Fruit fly (Drosophila melanogaster): ENCODE data around the gene CG46466.

Gene CG46466

dm6 chr4:659884-660846, 2.8 kb downstream of the CG46466 start, which contains the start of gene gw (continued):
- TF ChIP-seq Mad (GFP tag; optimal IDR thresholded peaks at IDR 0.05) (peak; percentile 82), Sry-δ (GFP tag; optimal IDR thresholded peaks at IDR 0.05) (peak; percentile 76), HLH54F (GFP tag; optimal IDR thresholded peaks at IDR 0.05) (peak; percentile 73), CG7372 (GFP tag; IDR thresholded peaks at IDR 0.05) (no peak; the same call in 1 of the 2 replicates), stc (GFP tag; IDR thresholded peaks at IDR 0.05) (peak; percentile 80; the same call in 1 of the 2 replicates), CG11398 (GFP tag; optimal IDR thresholded peaks at IDR 0.05) (peak; percentile 61), Doc3 (GFP tag; IDR thresholded peaks at IDR 0.05; ENCODE audit: partially characterized antibody) (no peak), CG14965 (GFP tag; optimal IDR thresholded peaks at IDR 0.05; ENCODE audit: borderline replicate concordance) (no peak), CG1647 (GFP tag; optimal IDR thresholded peaks at IDR 0.05) (peak; percentile 77), CTCF (GFP tag; optimal IDR thresholded peaks at IDR 0.05) (peak; percentile 40), CG32532 (GFP tag; IDR thresholded peaks at IDR 0.05) (peak; percentile 76; the same call in 1 of the 2 replicates), Dfd (GFP tag; optimal IDR thresholded peaks at IDR 0.05) (peak in 1 of 2 experiments; percentile 58), CG17328 (GFP tag; IDR thresholded peaks at IDR 0.05) (peak; percentile 72), CG8478 (optimal IDR thresholded peaks at IDR 0.05) (no peak), CG15011 (GFP tag; optimal IDR thresholded peaks at IDR 0.05) (peak; percentile 63), danr (GFP tag; IDR thresholded peaks at IDR 0.05) (0 out of 2 replicates have a peak, but pooled peaks have one; percentile 18), CG2199 (GFP tag; IDR thresholded peaks at IDR 0.05) (peak; percentile 84), CG10431 (GFP tag; optimal IDR thresholded peaks at IDR 0.05) (peak; percentile 61), Fer1 (GFP tag; optimal IDR thresholded peaks at IDR 0.05) (peak; percentile 80), maf-S (GFP tag; optimal IDR thresholded peaks at IDR 0.05) (peak; percentile 77), Fer2 (tag; optimal IDR thresholded peaks at IDR 0.05) (peak; percentile 62), CG12104 (GFP tag; optimal IDR thresholded peaks at IDR 0.05) (peak; percentile 59), vnd (GFP tag; IDR thresholded peaks at IDR 0.05; ENCODE audit: partially characterized antibody) (peak; percentile 48; the same call in 2 of the 3 replicates), CG8924 (tag; optimal IDR thresholded peaks at IDR 0.05) (peak; percentile 82), pb (GFP tag; optimal IDR thresholded peaks at IDR 0.05) (peak; percentile 49), Nf-YC (tag; optimal IDR thresholded peaks at IDR 0.05) (peak; percentile 32), CG2678 (tag; optimal IDR thresholded peaks at IDR 0.05) (no peak), ssp (GFP tag; IDR thresholded peaks at IDR 0.05) (peak; percentile 99), Side (GFP tag; optimal IDR thresholded peaks at IDR 0.05) (peak; percentile 55), vfl (GFP tag; optimal IDR thresholded peaks at IDR 0.05) (peak; percentile 65), CG12155 (GFP tag; optimal IDR thresholded peaks at IDR 0.05) (peak; percentile 74), Dref (GFP tag; IDR thresholded peaks at IDR 0.05) (peak; percentile 85), lbe (GFP tag; optimal IDR thresholded peaks at IDR 0.05) (peak; percentile 75), fu2 (GFP tag; optimal IDR thresholded peaks at IDR 0.05) (peak; percentile 52), CG2120 (GFP tag; optimal IDR thresholded peaks at IDR 0.05) (peak; percentile 87), CG16813 (GFP tag; IDR thresholded peaks at IDR 0.05; ENCODE audit: partially characterized antibody) (peak; percentile 75), CG1792 (GFP tag; optimal IDR thresholded peaks at IDR 0.05) (peak; percentile 50), CG30020 (tag; optimal IDR thresholded peaks at IDR 0.05) (peak; percentile 99), Spps (tag; optimal IDR thresholded peaks at IDR 0.05) (peak; percentile 16), tgo (GFP tag; IDR thresholded peaks at IDR 0.05) (no peak; the same call in 2 of the 3 replicates), gce (GFP tag; IDR thresholded peaks at IDR 0.05) (no peak), tna (GFP tag; IDR thresholded peaks at IDR 0.05; ENCODE audit: partially characterized antibody) (no peak), fd102C (GFP tag; optimal IDR thresholded peaks at IDR 0.05) (no peak), z (GFP tag; IDR thresholded peaks at IDR 0.05) (no peak), CG6654 (GFP tag; optimal IDR thresholded peaks at IDR 0.05) (peak; percentile 50), CG15696 (tag; optimal IDR thresholded peaks at IDR 0.05) (peak; percentile 80), CG10267 (tag; optimal IDR thresholded peaks at IDR 0.05) (peak; percentile 74), NK7.1 (GFP tag; optimal IDR thresholded peaks at IDR 0.05) (peak; percentile 48), CG10209 (GFP tag; optimal IDR thresholded peaks at IDR 0.05) (peak; percentile 75)

Data from whole organism, embryonic.